Worm (Caenorhabditis elegans): ENCODE measurements around the gene F54D10.4.
"Not testable (repeated sequence)": the region's sequence is repeated elsewhere in the genome, so short reads cannot be mapped to it uniquely, and the experiment has no call there.

Gene F54D10.4

DNA sequence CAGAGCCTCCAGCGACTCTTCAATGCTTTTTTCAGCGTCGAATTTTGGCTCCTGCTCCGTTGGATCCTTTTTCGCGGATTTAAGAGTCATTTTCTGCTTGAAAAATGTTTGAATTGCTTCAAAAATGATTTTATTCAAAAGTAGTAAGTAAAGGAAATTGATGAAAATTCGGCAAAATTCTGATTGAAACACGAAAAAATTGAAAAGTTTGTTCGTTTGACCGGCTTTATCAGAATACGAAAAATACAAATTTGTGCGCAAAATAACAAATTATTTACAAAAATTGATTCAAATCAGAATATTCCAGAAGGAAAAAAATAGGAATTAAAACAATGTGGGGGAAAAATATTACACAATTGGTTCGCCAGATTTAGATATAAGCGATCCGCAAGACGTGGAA lies at the start of gene F54D10.4:
Gene F54D10.4, minus strand, starts transcription at position 101 of the 400 bp plus-strand sequence.
- no peak for TF ChIP-seq unc-62 (GFP tag; optimal IDR thresholded peaks at IDR 0.05)

ce11 chrII:3852654-3853053 lies 45.8 kb upstream of the F54D10.4 start, which contains the start of gene nhr-257:
Gene nhr-257, plus strand, starts transcription at chrII:3852954.
- TF ChIP-seq unc-62 (GFP tag; optimal IDR thresholded peaks at IDR 0.05), result no peak

- TF ChIP-seq unc-62 (GFP tag; optimal IDR thresholded peaks at IDR 0.05), result no peak
Measured at ce11 chrII:3850655-3851054, 43.8 kb upstream of the F54D10.4 start, which contains the start of gene nhr-72. Gene nhr-72, minus strand, starts transcription at chrII:3850755.

DNA sequence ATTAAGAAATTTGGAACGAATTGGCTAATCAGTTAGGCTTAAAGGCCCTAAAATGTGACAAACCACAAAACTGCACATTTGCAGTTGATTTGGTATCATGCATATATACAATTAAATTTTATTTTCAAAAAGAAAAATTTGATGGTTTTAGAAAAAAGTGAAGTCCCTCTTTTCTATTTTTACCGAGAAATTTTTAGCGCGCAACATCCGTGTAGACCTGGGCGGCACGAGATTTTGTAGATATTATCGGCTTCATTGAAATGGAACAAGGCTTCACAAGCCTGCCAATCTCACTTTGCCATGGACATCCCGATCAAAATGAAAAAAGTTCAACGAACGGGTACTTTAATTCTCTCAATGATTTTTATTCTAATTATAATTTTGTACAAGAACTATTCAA lies 39.2 kb upstream of the F54D10.4 start, which contains the start of gene C17A2.2:
Gene C17A2.2, plus strand, starts transcription at position 301 of the 400 bp plus-strand sequence.
- no peak for TF ChIP-seq unc-62 (GFP tag; optimal IDR thresholded peaks at IDR 0.05)

DNA sequence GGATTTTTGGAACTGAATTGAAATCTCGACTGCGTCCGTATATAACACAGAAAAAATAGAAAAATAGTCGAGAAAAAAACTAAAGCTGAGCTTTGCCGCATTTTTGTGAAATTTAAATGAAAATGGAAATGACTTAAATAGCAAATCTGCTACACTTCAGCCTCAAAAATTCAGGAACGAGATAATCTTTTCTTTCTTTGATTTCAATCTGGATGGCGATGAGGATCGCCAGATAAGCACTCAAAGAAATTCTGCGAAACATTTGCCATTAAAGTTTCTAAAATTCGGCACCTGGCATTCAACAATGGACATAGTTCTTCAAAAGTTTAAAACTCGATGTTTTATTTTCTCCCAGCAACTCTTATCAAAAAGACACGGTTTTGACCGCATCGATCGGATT lies 36.4 kb upstream of the F54D10.4 start, which contains the start of the genes C17A2.7 and C17A2.3:
Gene C17A2.7, minus strand, starts transcription at position 101 of the 400 bp plus-strand sequence.
Gene C17A2.3, plus strand, starts transcription at position 305 of the 400 bp plus-strand sequence.
- TF ChIP-seq unc-62 (GFP tag; optimal IDR thresholded peaks at IDR 0.05), result no peak

ce11 chrII:3839562-3839961 lies 32.7 kb upstream of the F54D10.4 start, which contains the start of gene C17A2.4:
Gene C17A2.4, plus strand, starts transcription at chrII:3839862.
- no peak for TF ChIP-seq unc-62 (GFP tag; optimal IDR thresholded peaks at IDR 0.05)

DNA sequence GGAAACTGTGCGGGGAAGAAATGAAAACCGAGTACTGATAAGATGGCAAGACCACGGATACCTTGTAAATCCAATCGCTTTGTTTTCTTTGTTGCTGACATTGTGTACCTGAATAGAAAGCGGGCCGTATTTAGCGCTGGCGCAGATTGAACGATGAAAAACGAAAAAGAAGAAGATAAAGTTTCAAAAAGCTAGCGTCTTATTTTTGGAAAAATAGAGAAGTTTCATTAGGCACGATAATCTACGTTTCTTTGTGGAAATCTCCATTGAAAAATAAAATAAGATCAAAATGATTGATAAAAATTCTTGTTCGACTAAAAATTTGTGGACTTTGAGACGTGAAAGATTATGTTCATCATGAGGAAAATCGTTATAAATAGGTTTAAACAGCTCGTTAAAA lies 29.1 kb upstream of the F54D10.4 start, which contains the start of gene oac-4:
Gene oac-4, minus strand, starts transcription at position 101 of the 400 bp plus-strand sequence.
- TF ChIP-seq unc-62 (GFP tag; optimal IDR thresholded peaks at IDR 0.05), result no peak

DNA sequence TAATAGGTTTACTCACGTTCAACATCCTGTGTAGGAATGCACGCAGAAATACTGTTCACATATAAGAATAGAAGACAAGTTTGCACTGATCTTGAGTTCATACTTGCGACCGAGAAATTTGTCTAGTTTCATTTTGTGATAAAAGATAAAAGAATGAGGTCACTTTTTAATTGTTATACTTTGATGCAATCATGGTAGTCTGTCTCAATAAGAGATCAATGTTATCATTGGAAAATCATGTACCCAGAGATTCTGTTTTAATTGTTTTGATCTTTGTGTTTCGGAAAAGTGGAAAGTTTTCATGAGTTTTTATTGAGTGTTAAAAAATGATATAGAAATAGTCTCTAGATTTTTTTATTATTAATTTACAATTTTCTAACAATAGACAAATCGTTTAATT lies 25.5 kb upstream of the F54D10.4 start, which contains the start of gene F54D10.9:
Gene F54D10.9, minus strand, starts transcription at position 101 of the 400 bp plus-strand sequence.
- no peak for TF ChIP-seq unc-62 (GFP tag; optimal IDR thresholded peaks at IDR 0.05)

ce11 chrII:3829623-3830022 lies 22.8 kb upstream of the F54D10.4 start:
- TF ChIP-seq unc-62 (GFP tag; optimal IDR thresholded peaks at IDR 0.05), result no peak

DNA sequence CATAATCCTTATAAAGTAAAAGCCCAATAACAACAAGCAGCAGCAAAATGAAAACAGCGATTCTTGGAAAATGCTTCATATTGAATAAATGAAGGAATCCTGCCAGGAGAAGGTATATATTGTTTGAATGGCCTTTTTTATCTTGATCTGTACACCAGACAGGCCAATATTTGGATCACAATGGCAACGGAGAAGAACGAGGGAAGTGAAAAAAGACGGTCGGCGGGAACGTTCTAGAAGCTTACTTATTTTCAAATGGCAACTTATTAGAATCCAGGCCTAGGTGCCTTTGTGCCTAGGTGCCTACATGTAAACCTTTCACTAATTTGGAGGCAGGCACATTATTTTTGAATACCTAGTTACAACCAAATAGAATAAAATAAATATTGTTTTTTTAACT lies 20.9 kb upstream of the F54D10.4 start, which contains the start of gene F54D10.8:
Gene F54D10.8, minus strand, starts transcription at position 101 of the 400 bp plus-strand sequence.
- no peak for TF ChIP-seq unc-62 (GFP tag; optimal IDR thresholded peaks at IDR 0.05)

DNA sequence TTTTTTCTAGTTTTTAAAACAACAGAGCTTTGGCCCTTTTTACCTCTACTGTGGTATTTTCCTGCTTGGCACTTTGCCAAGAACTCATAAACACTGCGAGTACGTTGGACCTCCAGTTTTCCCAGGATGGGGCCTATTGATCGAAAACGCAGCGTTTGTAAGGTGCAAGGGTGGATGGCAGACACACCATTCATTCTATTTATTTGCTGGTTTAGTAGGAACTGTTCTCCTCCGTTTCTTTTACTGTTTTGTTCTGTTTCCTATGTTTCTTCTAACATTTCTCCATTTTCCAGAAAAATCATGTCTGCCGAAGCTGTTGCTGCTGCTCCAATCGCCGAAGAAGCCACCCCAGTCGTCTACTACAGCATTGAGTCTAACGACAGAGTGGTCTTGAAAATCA lies 17.0 kb upstream of the F54D10.4 start, which contains the start of gene skr-15:
Gene skr-15, plus strand, starts transcription at position 301 of the 400 bp plus-strand sequence.
- TF ChIP-seq unc-62 (GFP tag; optimal IDR thresholded peaks at IDR 0.05), result no peak

DNA sequence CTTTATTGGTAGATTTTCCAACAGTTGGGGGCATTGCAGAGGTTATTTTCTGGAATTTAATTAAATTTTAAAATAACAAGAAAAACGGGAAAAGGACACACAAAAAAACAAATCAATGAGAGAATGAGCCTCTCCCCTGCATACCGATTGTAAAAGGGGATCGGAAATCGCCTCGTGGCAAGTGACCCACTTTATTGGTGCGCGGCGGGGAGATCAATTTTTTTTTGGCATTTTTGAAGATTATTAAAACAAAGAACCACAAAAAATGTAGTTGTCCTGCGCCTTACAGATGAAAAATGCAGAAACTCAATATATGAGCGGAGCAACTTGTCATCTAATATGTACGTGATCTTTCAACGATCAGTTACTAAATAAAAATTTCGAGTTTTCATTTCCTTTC lies 14.4 kb upstream of the F54D10.4 start, which contains the start of gene F54D10.7:
Gene F54D10.7, minus strand, starts transcription at position 49 of the 400 bp plus-strand sequence.
- no peak for TF ChIP-seq unc-62 (GFP tag; optimal IDR thresholded peaks at IDR 0.05)

- not testable (repeated sequence) for TF ChIP-seq unc-62 (GFP tag; optimal IDR thresholded peaks at IDR 0.05)
Measured at ce11 chrII:3816251-3816849, 9.5 kb upstream of the F54D10.4 start, which contains the start of gene fbxa-24. Gene fbxa-24, plus strand, starts transcription at chrII:3816526.

ce11 chrII:3815445-3816208 lies 8.8 kb upstream of the F54D10.4 start:
- TF ChIP-seq unc-62 (GFP tag; optimal IDR thresholded peaks at IDR 0.05), result no peak

DNA sequence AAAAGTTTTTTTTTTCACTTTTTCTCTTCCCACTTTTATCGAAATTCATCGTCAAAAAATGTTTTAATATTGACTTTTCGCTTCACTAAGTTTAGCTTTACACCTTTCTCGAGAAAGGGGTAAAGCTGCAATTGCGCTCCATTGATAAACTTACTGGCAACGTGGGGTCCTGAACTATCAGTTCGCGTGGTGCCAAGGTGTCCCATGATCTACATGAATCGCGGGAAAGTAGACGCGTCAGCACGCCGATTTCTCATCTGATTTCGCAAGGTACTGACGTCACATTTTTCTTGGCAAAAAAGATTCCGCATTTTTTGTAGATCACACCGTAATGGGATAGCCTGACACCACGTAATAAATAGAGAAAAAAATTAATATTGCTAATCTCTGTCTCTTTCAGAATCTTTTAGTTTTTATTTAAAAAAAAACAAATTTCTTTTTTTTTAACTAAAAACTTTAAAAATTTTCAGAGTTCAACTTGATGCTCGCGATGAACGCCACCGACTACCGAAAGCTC lies 5.0 kb upstream of the F54D10.4 start, which contains the start of gene lido-15:
Gene lido-15, plus strand, starts transcription at position 467 of the 517 bp plus-strand sequence.
- TF ChIP-seq unc-62 (GFP tag; optimal IDR thresholded peaks at IDR 0.05), result no peak

ce11 chrII:3810550-3810949 lies 3.7 kb upstream of the F54D10.4 start:
- TF ChIP-seq unc-62 (GFP tag; optimal IDR thresholded peaks at IDR 0.05), result no peak

All from whole organism, dauer.